Worm (Caenorhabditis elegans) whole organism, midembryonic: Measurements from ENCODE around the gene bed-2.

Experiments used
- flt-1 ChIP-seq: fragments of 200-800 bp; sonication (Bioruptor generic); IDR thresholded peaks from 2 replicates; pipeline ENCODE4 v1.3.6; 2022; ENCODE audit warnings: missing genetic modification characterization, missing compliant biosample characterization
- tab-1 ChIP-seq: fragments of 200-800 bp; sonication (Bioruptor generic); IDR thresholded peaks from 2 replicates; pipeline ENCODE4 v1.3.6; 2022; ENCODE audit warnings: missing genetic modification characterization, missing compliant biosample characterization

ce11 chrIII:11489601-11490000 is 19.0 kb upstream of the bed-2 start:
- TF ChIP-seq tab-1 (no peak), flt-1 (no peak)
